Worm (Caenorhabditis elegans): ENCODE data around the gene T01B7.5.

The T01B7.5 gene

ce11 chrII:8701619-8702350 lies 14.8 kb upstream of the T01B7.5 start, which contains the start of gene sphk-1:
sphk-1 (minus strand) TSS chrII:8701669.
- TF ChIP-seq alr-1 (tag; optimal IDR thresholded peaks at IDR 0.05) (no peak), nhr-25 (tag; optimal IDR thresholded peaks at IDR 0.05) (no peak), mdl-1 (tag; optimal IDR thresholded peaks at IDR 0.05) (no peak), unc-62 (GFP tag; optimal IDR thresholded peaks at IDR 0.05) (no peak), skn-1 (tag; optimal IDR thresholded peaks at IDR 0.05) (no peak), lin-11 (tag; optimal IDR thresholded peaks at IDR 0.05) (no peak), nhr-11 (tag; optimal IDR thresholded peaks at IDR 0.05) (no peak), Y55F3AM.14 (GFP tag; optimal IDR thresholded peaks at IDR 0.05) (no peak), gmeb-1 (tag; optimal IDR thresholded peaks at IDR 0.05) (no peak), nhr-6 (tag; optimal IDR thresholded peaks at IDR 0.05) (no peak), nhr-23 (tag; optimal IDR thresholded peaks at IDR 0.05) (no peak), ztf-4 (tag; optimal IDR thresholded peaks at IDR 0.05) (no peak), fos-1 (tag; optimal IDR thresholded peaks at IDR 0.05) (no peak), sma-9 (GFP tag; optimal IDR thresholded peaks at IDR 0.05) (no peak), sma-9 (tag; optimal IDR thresholded peaks at IDR 0.05) (no peak), nhr-21 (tag; optimal IDR thresholded peaks at IDR 0.05) (no peak), ceh-82 (tag; optimal IDR thresholded peaks at IDR 0.05) (no peak)

- TF ChIP-seq aly-2 (tag; optimal IDR thresholded peaks at IDR 0.05) (no peak), F13H6.1 (tag; optimal IDR thresholded peaks at IDR 0.05) (no peak), nhr-21 (tag; optimal IDR thresholded peaks at IDR 0.05) (no peak), crh-2 (tag; optimal IDR thresholded peaks at IDR 0.05) (no peak), lin-39 (tag; optimal IDR thresholded peaks at IDR 0.05) (no peak), nhr-11 (tag; optimal IDR thresholded peaks at IDR 0.05) (no peak), unc-62 (GFP tag; optimal IDR thresholded peaks at IDR 0.05) (no peak), Y55F3AM.14 (GFP tag; optimal IDR thresholded peaks at IDR 0.05) (no peak), zag-1 (tag; optimal IDR thresholded peaks at IDR 0.05) (no peak), nhr-25 (tag; optimal IDR thresholded peaks at IDR 0.05) (no peak), nhr-237 (tag; optimal IDR thresholded peaks at IDR 0.05) (no peak), snpc-4 (tag; optimal IDR thresholded peaks at IDR 0.05) (no peak), ztf-1 (GFP tag; conservative IDR thresholded peaks at IDR 0.05) (no peak), elt-1 (tag; optimal IDR thresholded peaks at IDR 0.05) (no peak), nhr-129 (tag; optimal IDR thresholded peaks at IDR 0.05) (no peak), ztf-11 (tag; optimal IDR thresholded peaks at IDR 0.05) (no peak), fos-1 (tag; optimal IDR thresholded peaks at IDR 0.05) (no peak), R02D3.7 (tag; optimal IDR thresholded peaks at IDR 0.05) (no peak), unc-55 (GFP tag; optimal IDR thresholded peaks at IDR 0.05) (no peak), nhr-77 (tag; optimal IDR thresholded peaks at IDR 0.05) (no peak)
Measured at ce11 chrII:8703729-8704128, 12.9 kb upstream of the T01B7.5 start, which contains the start of gene ceh-7. ceh-7 (minus strand) TSS chrII:8703829.

DNA sequence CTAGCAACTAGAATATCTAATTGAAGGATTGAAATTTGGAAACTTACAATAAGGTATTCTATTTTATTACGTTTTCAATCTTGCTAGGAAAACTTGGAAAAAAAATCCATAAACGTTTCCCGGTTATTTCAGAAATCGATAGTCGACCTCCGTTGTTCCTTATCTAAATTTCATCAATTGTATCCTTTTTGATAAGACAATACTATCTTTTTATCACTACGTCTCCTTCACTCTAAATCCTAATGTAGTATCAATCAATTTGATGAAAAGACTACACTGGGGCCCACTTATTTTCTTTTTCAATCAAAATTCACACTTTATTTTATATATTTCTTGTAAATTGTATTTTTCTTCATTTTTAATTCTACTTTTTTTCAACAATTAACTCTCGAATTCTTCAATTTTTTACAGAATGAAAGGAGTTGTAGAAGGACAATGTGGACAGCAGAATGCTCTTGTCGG lies 12.2 kb upstream of the T01B7.5 start, which contains the start of gene prx-5:
Gene prx-5 (plus strand): TSS at position 412 of the 462 bp plus-strand sequence.
- TF ChIP-seq elt-1 (tag; optimal IDR thresholded peaks at IDR 0.05), result no peak
- peak; percentile 51 for TF ChIP-seq fos-1 (tag; optimal IDR thresholded peaks at IDR 0.05)

- TF ChIP-seq ztf-4 (tag; optimal IDR thresholded peaks at IDR 0.05), result no peak
- no peak for TF ChIP-seq skn-1 (tag; optimal IDR thresholded peaks at IDR 0.05)
- TF ChIP-seq sem-4 (tag; optimal IDR thresholded peaks at IDR 0.05), result peak; percentile 6
- TF ChIP-seq C34F6.9 (tag; optimal IDR thresholded peaks at IDR 0.05), result peak; percentile 19
- peak; percentile 13 for TF ChIP-seq unc-62 (GFP tag; optimal IDR thresholded peaks at IDR 0.05)
- no peak for TF ChIP-seq nhr-25 (tag; optimal IDR thresholded peaks at IDR 0.05)
- TF ChIP-seq ama-1 (optimal IDR thresholded peaks at IDR 0.05), result no peak
- TF ChIP-seq ztf-1 (GFP tag; conservative IDR thresholded peaks at IDR 0.05), result no peak
- TF ChIP-seq nhr-12 (tag; optimal IDR thresholded peaks at IDR 0.05), result no peak
- TF ChIP-seq gmeb-1 (tag; optimal IDR thresholded peaks at IDR 0.05), result no peak
- no peak for TF ChIP-seq ztf-11 (tag; optimal IDR thresholded peaks at IDR 0.05)
- no peak for TF ChIP-seq blmp-1 (tag; optimal IDR thresholded peaks at IDR 0.05; ENCODE audit: insufficient read depth)
- TF ChIP-seq F13H6.1 (tag; optimal IDR thresholded peaks at IDR 0.05), result peak; percentile 55
- peak; percentile 64 for TF ChIP-seq sma-9 (GFP tag; optimal IDR thresholded peaks at IDR 0.05)
- no peak for TF ChIP-seq sma-9 (tag; optimal IDR thresholded peaks at IDR 0.05)
- peak; percentile 20 for TF ChIP-seq mab-5 (tag; optimal IDR thresholded peaks at IDR 0.05)
- TF ChIP-seq elt-1 (tag; optimal IDR thresholded peaks at IDR 0.05), result no peak
- TF ChIP-seq R02D3.7 (tag; optimal IDR thresholded peaks at IDR 0.05), result no peak
- TF ChIP-seq alr-1 (tag; optimal IDR thresholded peaks at IDR 0.05), result no peak
- peak; percentile 38 for TF ChIP-seq nhr-129 (tag; optimal IDR thresholded peaks at IDR 0.05)
- TF ChIP-seq egl-27 (tag; optimal IDR thresholded peaks at IDR 0.05), result no peak
- no peak for TF ChIP-seq mbf-1 (tag; optimal IDR thresholded peaks at IDR 0.05)
- no peak for TF ChIP-seq lin-13 (GFP tag; optimal IDR thresholded peaks at IDR 0.05)
- peak in 1 of 2 experiments; percentile 63 for TF ChIP-seq lsy-2 (tag; optimal IDR thresholded peaks at IDR 0.05)
- no peak for TF ChIP-seq ZK546.5 (tag; optimal IDR thresholded peaks at IDR 0.05)
Measured at ce11 chrII:8707024-8707423, 9.6 kb upstream of the T01B7.5 start, which contains the start of gene cup-16. cup-16 (plus strand) TSS chrII:8707155.
